Worm (Caenorhabditis elegans) whole organism, early embryonic: ENCODE data around the gene fbxb-72.

Experiments
- B0310.2 ChIP-seq: sonication (generic microtip); optimal IDR thresholded peaks from 2 replicates; lab custom pipeline; 2016; ENCODE audit warnings: mild to moderate bottlenecking, missing genetic modification characterization, missing compliant biosample characterization
- F13C5.2 ChIP-seq: sonication (generic microtip); optimal IDR thresholded peaks from 2 replicates; lab custom pipeline; 2017; ENCODE audit warnings: mild to moderate bottlenecking, missing genetic modification characterization, inconsistent platforms, missing compliant biosample characterization
- aly-1 ChIP-seq: sonication (generic microtip); optimal IDR thresholded peaks from 2 replicates; lab custom pipeline; 2016; ENCODE audit warnings: missing genetic modification characterization, missing compliant biosample characterization
- ama-1 ChIP-seq: fragments of 150-350 bp; optimal IDR thresholded peaks from 2 replicates; lab custom pipeline; 2014
- ceh-13 ChIP-seq: fragments of 200-800 bp; sonication (Bioruptor generic); optimal IDR thresholded peaks from 2 replicates; lab custom pipeline; 2018; ENCODE audit warnings: mild to moderate bottlenecking, missing genetic modification characterization, missing compliant biosample characterization
- ceh-36 ChIP-seq: sonication (generic microtip); optimal IDR thresholded peaks from 2 replicates; lab custom pipeline; 2016; ENCODE audit warnings: missing genetic modification characterization, inconsistent platforms, missing compliant biosample characterization
- ets-7 ChIP-seq: sonication (generic microtip); optimal IDR thresholded peaks from 2 replicates; lab custom pipeline; 2016; ENCODE audit warnings: missing genotype, missing genetic modification characterization, missing compliant biosample characterization
- flt-1 ChIP-seq: fragments of 200-800 bp; sonication (Bioruptor generic); IDR thresholded peaks from 2 replicates; pipeline ENCODE4 v1.3.6; 2022; ENCODE audit warnings: missing genetic modification characterization, missing compliant biosample characterization
- hmbx-1 ChIP-seq: sonication (generic microtip); optimal IDR thresholded peaks from 2 replicates; lab custom pipeline; 2016; ENCODE audit warnings: mild to moderate bottlenecking, missing genetic modification characterization, missing compliant biosample characterization
- hmg-4 ChIP-seq: fragments of 200-800 bp; sonication (Bioruptor generic); optimal IDR thresholded peaks from 2 replicates; lab custom pipeline; 2018; ENCODE audit warnings: mild to moderate bottlenecking, missing genetic modification characterization, missing compliant biosample characterization
- hnd-1 ChIP-seq: sonication (generic microtip); optimal IDR thresholded peaks from 2 replicates; lab custom pipeline; 2016; ENCODE audit warnings: missing genetic modification characterization, missing compliant biosample characterization
- pes-1 ChIP-seq: fragments of 200-800 bp; sonication (Bioruptor generic); IDR thresholded peaks from 2 replicates; pipeline ENCODE4 v1.3.6; 2022; ENCODE audit warnings: missing genetic modification reagents, missing genetic modification characterization, missing compliant biosample characterization
- scrt-1 ChIP-seq: fragments of 200-800 bp; sonication (Bioruptor generic); IDR thresholded peaks from 2 replicates; pipeline ENCODE4 v1.3.6; 2022; ENCODE audit warnings: missing genetic modification characterization, missing compliant biosample characterization
- sea-1 ChIP-seq: fragments of 200-800 bp; sonication (Bioruptor generic); conservative IDR thresholded peaks from 2 replicates; pipeline ENCODE4 v1.3.6; 2022; ENCODE audit warnings: missing genetic modification characterization, missing compliant biosample characterization
- tbx-11 ChIP-seq: fragments of 200-800 bp; sonication (Bioruptor generic); IDR thresholded peaks from 2 replicates; pipeline ENCODE4 v1.3.6; 2022; ENCODE audit warnings: missing genetic modification characterization, missing compliant biosample characterization
- tbx-37 ChIP-seq: fragments of 200-800 bp; sonication (Bioruptor generic); conservative IDR thresholded peaks from 2 replicates; pipeline ENCODE4 v1.3.6; 2022; ENCODE audit warnings: missing genetic modification reagents, missing genetic modification characterization, missing compliant biosample characterization
- tra-4 ChIP-seq: sonication (generic microtip); optimal IDR thresholded peaks from 2 replicates; lab custom pipeline; 2017; ENCODE audit warnings: missing genetic modification characterization, missing compliant biosample characterization

fbxb-72 gene

DNA sequence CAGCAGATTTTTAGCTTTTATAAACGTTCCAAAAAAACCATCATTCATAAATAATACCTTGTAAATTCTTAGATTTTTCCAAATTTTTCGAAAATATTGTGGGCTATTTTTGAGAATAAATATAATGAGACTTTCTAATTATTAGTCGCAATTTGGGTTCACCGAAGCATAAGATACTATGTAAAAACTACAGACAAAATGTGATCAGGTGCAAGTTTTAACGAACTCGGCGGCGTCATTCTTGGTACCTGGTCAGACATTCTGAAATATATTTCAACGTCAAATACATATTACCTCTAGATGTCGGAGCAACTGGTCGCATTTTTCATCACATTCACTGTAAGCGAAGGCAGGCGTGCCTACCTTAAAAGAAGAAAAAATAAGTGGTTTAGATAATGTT is 41.7 kb downstream of the fbxb-72 start, which contains the start of gene srx-23:
Gene srx-23, plus strand, starts transcription at position 301 of the 400 bp plus-strand sequence.
- TF ChIP-seq ceh-36 (tag; lab: Kevin White, UChicago) (no peak), hmbx-1 (tag; lab: Kevin White, UChicago) (no peak), B0310.2 (tag; lab: Kevin White, UChicago) (no peak), hnd-1 (tag; lab: Kevin White, UChicago) (no peak), pes-1 (GFP tag; lab: Robert Waterston, UW) (no peak), ceh-13 (GFP tag; lab: Kevin White, UChicago) (no peak), flt-1 (no peak), tra-4 (tag; lab: Kevin White, UChicago) (no peak), sea-1 (GFP tag; lab: Robert Waterston, UW) (no peak)

DNA sequence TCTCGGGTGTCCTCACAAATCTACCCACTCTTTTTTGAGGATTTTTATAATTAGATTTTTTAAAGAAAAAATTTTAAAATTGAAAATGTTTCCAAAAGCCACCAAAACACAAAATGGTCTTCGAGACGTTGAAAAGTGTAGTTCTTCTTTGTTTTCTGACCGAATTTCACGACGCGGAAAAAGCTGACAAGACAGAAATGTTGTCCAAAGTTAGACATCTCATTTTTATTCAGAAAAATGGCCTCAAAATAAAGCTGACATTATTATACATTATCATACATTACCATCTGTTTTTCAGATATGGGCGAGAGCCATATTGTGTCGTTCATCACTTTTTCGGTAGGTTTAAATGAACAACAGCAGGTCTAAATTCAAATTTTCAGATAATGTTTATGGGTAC is 44.1 kb downstream of the fbxb-72 start, which contains the start of gene srx-22:
Gene srx-22, plus strand, starts transcription at position 301 of the 400 bp plus-strand sequence.
- no peak for TF ChIP-seq tbx-37 (GFP tag; lab: Robert Waterston, UW)
- TF ChIP-seq F13C5.2 (tag; lab: Kevin White, UChicago) = no peak
- no peak for TF ChIP-seq ama-1 (lab: Kevin White, UChicago)

ce11 chrV:676550-677084 is 47.1 kb downstream of the fbxb-72 start, which contains the start of the genes fbxa-72 and srx-21:
TSS of gene fbxa-72 (minus strand) at chrV:676753.
TSS of gene srx-21 (plus strand) at chrV:677034.
- TF ChIP-seq aly-1 (tag; lab: Kevin White, UChicago) (no peak), ama-1 (lab: Kevin White, UChicago) (no peak), ceh-36 (tag; lab: Kevin White, UChicago) (no peak), tbx-37 (GFP tag; lab: Robert Waterston, UW) (no peak), ets-7 (tag; lab: Kevin White, UChicago) (no peak), ceh-13 (GFP tag; lab: Kevin White, UChicago) (no peak), hnd-1 (tag; lab: Kevin White, UChicago) (no peak), hmg-4 (no peak), sea-1 (GFP tag; lab: Robert Waterston, UW) (no peak), flt-1 (no peak), tra-4 (tag; lab: Kevin White, UChicago) (no peak), F13C5.2 (tag; lab: Kevin White, UChicago) (no peak)

ce11 chrV:676090-676489 is 47.7 kb downstream of the fbxb-72 start:
- TF ChIP-seq sea-1 (GFP tag; lab: Robert Waterston, UW) = no peak
- no peak for TF ChIP-seq ceh-13 (GFP tag; lab: Kevin White, UChicago)
- no peak for TF ChIP-seq pes-1 (GFP tag; lab: Robert Waterston, UW)
- no peak for TF ChIP-seq ama-1 (lab: Kevin White, UChicago)
- no peak for TF ChIP-seq F13C5.2 (tag; lab: Kevin White, UChicago)
- no peak for TF ChIP-seq hmg-4
- TF ChIP-seq scrt-1 (GFP tag; lab: Robert Waterston, UW) = no peak
- no peak for TF ChIP-seq tbx-37 (GFP tag; lab: Robert Waterston, UW)

DNA sequence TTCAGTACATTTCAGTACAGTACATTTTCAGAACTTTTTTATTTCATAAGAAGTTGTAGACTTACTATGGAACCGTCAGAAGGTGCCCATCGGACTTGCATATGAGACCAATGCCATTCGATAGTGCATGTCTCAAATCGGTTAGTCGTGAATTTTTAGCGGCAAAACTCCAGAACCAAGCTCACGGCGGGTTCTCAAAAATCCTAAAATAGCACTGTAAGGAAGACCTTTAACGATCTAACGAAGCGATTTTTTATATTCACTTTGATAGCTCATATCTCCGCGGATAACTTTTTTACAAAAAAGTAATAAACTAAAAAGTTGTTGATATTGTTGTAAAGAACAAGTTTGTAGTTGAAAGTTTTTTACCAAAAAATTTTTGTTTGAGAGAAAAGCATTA is 49.5 kb downstream of the fbxb-72 start, which contains the start of gene sru-25:
Gene sru-25, minus strand, starts transcription at position 101 of the 400 bp plus-strand sequence.
- TF ChIP-seq tra-4 (tag; lab: Kevin White, UChicago) (no peak), hmg-4 (no peak), ets-7 (tag; lab: Kevin White, UChicago) (no peak), pes-1 (GFP tag; lab: Robert Waterston, UW) (no peak), ceh-36 (tag; lab: Kevin White, UChicago) (no peak), hnd-1 (tag; lab: Kevin White, UChicago) (no peak), F13C5.2 (tag; lab: Kevin White, UChicago) (no peak), scrt-1 (GFP tag; lab: Robert Waterston, UW) (no peak), flt-1 (no peak), tbx-11 (GFP tag; lab: Robert Waterston, UW) (no peak), hmbx-1 (tag; lab: Kevin White, UChicago) (no peak), B0310.2 (tag; lab: Kevin White, UChicago) (no peak), ama-1 (lab: Kevin White, UChicago) (no peak), tbx-37 (GFP tag; lab: Robert Waterston, UW) (no peak), aly-1 (tag; lab: Kevin White, UChicago) (no peak), sea-1 (GFP tag; lab: Robert Waterston, UW) (no peak), ceh-13 (GFP tag; lab: Kevin White, UChicago) (no peak)
